Worm (Caenorhabditis elegans): ENCODE measurements around the gene pbo-6.
A peak's percentile ranks its signal among the peaks of the same experiment; 100 is the strongest.

pbo-6 gene

ce11 chrX:17408855-17409254 lies 20.0 kb upstream of the pbo-6 start:
- TF ChIP-seq unc-62 (GFP tag; optimal IDR thresholded peaks at IDR 0.05) (no peak), isw-1 (GFP tag; IDR thresholded peaks at IDR 0.05) (no peak), nhr-20 (tag; optimal IDR thresholded peaks at IDR 0.05) (no peak), hlh-4 (tag; optimal IDR thresholded peaks at IDR 0.05) (no peak), fos-1 (tag; optimal IDR thresholded peaks at IDR 0.05) (no peak), nhr-85 (tag) (no peak), unc-130 (tag; optimal IDR thresholded peaks at IDR 0.05) (no peak), zip-4 (GFP tag; optimal IDR thresholded peaks at IDR 0.05) (no peak), lin-35 (GFP tag; optimal IDR thresholded peaks at IDR 0.05) (peak in 1 of 2 experiments; percentile 8), ceh-90 (tag; optimal IDR thresholded peaks at IDR 0.05) (no peak), elt-3 (tag; optimal IDR thresholded peaks at IDR 0.05) (no peak), nhr-76 (tag; optimal IDR thresholded peaks at IDR 0.05) (no peak), F16B12.6 (tag; optimal IDR thresholded peaks at IDR 0.05) (peak; percentile 55), sup-37 (GFP tag; optimal IDR thresholded peaks at IDR 0.05) (no peak), nhr-71 (tag; optimal IDR thresholded peaks at IDR 0.05) (no peak), tbx-2 (tag; optimal IDR thresholded peaks at IDR 0.05) (no peak), egl-27 (tag; optimal IDR thresholded peaks at IDR 0.05) (no peak), efl-1 (optimal IDR thresholded peaks at IDR 0.05) (no peak), efl-1 (GFP tag; optimal IDR thresholded peaks at IDR 0.05 in 1 of 2) (peak in 1 of 2 experiments; percentile 87), swsn-7 (tag; optimal IDR thresholded peaks at IDR 0.05) (no peak), nhr-12 (tag; optimal IDR thresholded peaks at IDR 0.05) (no peak), ama-1 (optimal IDR thresholded peaks at IDR 0.05) (no peak), dsc-1 (tag; optimal IDR thresholded peaks at IDR 0.05) (no peak)

ce11 chrX:17412642-17413041 lies 16.2 kb upstream of the pbo-6 start:
- TF ChIP-seq efl-1 (optimal IDR thresholded peaks at IDR 0.05) (no peak), efl-1 (GFP tag; optimal IDR thresholded peaks at IDR 0.05 in 1 of 2) (peak in 1 of 2 experiments; percentile 91), egl-27 (tag; optimal IDR thresholded peaks at IDR 0.05) (no peak), tlp-1 (tag; optimal IDR thresholded peaks at IDR 0.05) (no peak), ces-1 (GFP tag; optimal IDR thresholded peaks at IDR 0.05) (no peak), unc-86 (tag; optimal IDR thresholded peaks at IDR 0.05) (no peak), ceh-88 (GFP tag; IDR thresholded peaks at IDR 0.05) (no peak), irx-1 (tag; optimal IDR thresholded peaks at IDR 0.05) (no peak)

ce11 chrX:17413868-17414267 lies 15.0 kb upstream of the pbo-6 start, which contains the start of gene crb-1:
Gene crb-1, minus strand, starts transcription at chrX:17414014.
- TF ChIP-seq mdl-1 (tag; optimal IDR thresholded peaks at IDR 0.05) (no peak), unc-62 (GFP tag; optimal IDR thresholded peaks at IDR 0.05) (no peak), lin-13 (GFP tag; optimal IDR thresholded peaks at IDR 0.05) (no peak), lin-14 (GFP tag; optimal IDR thresholded peaks at IDR 0.05) (no peak), nhr-85 (tag) (no peak), grh-1 (GFP tag; IDR thresholded peaks at IDR 0.05) (no peak), ceh-63 (GFP tag; optimal IDR thresholded peaks at IDR 0.05) (no peak), blmp-1 (tag; optimal IDR thresholded peaks at IDR 0.05) (no peak), unc-86 (tag; optimal IDR thresholded peaks at IDR 0.05) (no peak), ceh-82 (tag; optimal IDR thresholded peaks at IDR 0.05) (no peak), tbx-2 (tag; optimal IDR thresholded peaks at IDR 0.05) (no peak), irx-1 (tag; optimal IDR thresholded peaks at IDR 0.05) (no peak), nhr-237 (tag; optimal IDR thresholded peaks at IDR 0.05) (no peak), swsn-7 (tag; optimal IDR thresholded peaks at IDR 0.05) (no peak), snu-23 (GFP tag; optimal IDR thresholded peaks at IDR 0.05) (no peak), nhr-12 (tag; optimal IDR thresholded peaks at IDR 0.05) (no peak), pag-3 (tag; optimal IDR thresholded peaks at IDR 0.05; ENCODE audit: borderline replicate concordance, insufficient read depth) (no peak)

ce11 chrX:17417505-17418004 lies 11.3 kb upstream of the pbo-6 start:
- no peak for TF ChIP-seq ceh-8 (GFP tag; optimal IDR thresholded peaks at IDR 0.05)
- TF ChIP-seq alr-1 (tag; optimal IDR thresholded peaks at IDR 0.05; ENCODE audit: borderline replicate concordance) = no peak
- TF ChIP-seq nhr-20 (tag; optimal IDR thresholded peaks at IDR 0.05) = no peak
- TF ChIP-seq zip-4 (GFP tag; optimal IDR thresholded peaks at IDR 0.05) = no peak
- TF ChIP-seq nhr-71 (tag; optimal IDR thresholded peaks at IDR 0.05) = peak; percentile 14
- no peak for TF ChIP-seq ceh-82 (tag; optimal IDR thresholded peaks at IDR 0.05)
- no peak for TF ChIP-seq pqm-1 (tag; optimal IDR thresholded peaks at IDR 0.05)
- TF ChIP-seq ztf-11 (tag; optimal IDR thresholded peaks at IDR 0.05) = no peak
- no peak for TF ChIP-seq mep-1 (tag; optimal IDR thresholded peaks at IDR 0.05)
- no peak for TF ChIP-seq ztf-4 (tag; optimal IDR thresholded peaks at IDR 0.05)
- TF ChIP-seq mef-2 (tag; optimal IDR thresholded peaks at IDR 0.05) = no peak
- peak; percentile 8 for TF ChIP-seq lin-14 (GFP tag; optimal IDR thresholded peaks at IDR 0.05)
- no peak for TF ChIP-seq efl-1 (optimal IDR thresholded peaks at IDR 0.05)
- peak in 1 of 2 experiments; percentile 68 for TF ChIP-seq efl-1 (GFP tag; optimal IDR thresholded peaks at IDR 0.05 in 1 of 2)
- TF ChIP-seq elt-3 (tag; optimal IDR thresholded peaks at IDR 0.05) = peak in 1 of 6 experiments; percentile 51
- TF ChIP-seq fkh-4 (tag; optimal IDR thresholded peaks at IDR 0.05; ENCODE audit: borderline replicate concordance) = no peak
- TF ChIP-seq fkh-10 (GFP tag; optimal IDR thresholded peaks at IDR 0.05) = no peak
- TF ChIP-seq zag-1 (tag; optimal IDR thresholded peaks at IDR 0.05) = no peak
- peak; percentile 54 for TF ChIP-seq nhr-85 (tag)

Measured in whole organism, L1 larva.